Worm (Caenorhabditis elegans): ENCODE measurements around the gene Y75B12B.3.

Gene Y75B12B.3

ce11 chrV:15190903-15191302, 4.8 kb upstream of the Y75B12B.3 start, which contains the start of gene Y75B12B.11 (continued):
- peak; percentile 93 for TF ChIP-seq mcd-1 (GFP tag; IDR thresholded peaks at IDR 0.05)
- peak; percentile 97 for TF ChIP-seq nfyb-1 (GFP tag; IDR thresholded peaks at IDR 0.05)
- TF ChIP-seq pha-4 (tag; optimal IDR thresholded peaks at IDR 0.05) = no peak
- peak; percentile 95 for TF ChIP-seq rcor-1 (GFP tag; IDR thresholded peaks at IDR 0.05)
- peak; percentile 95 for TF ChIP-seq tlf-1 (GFP tag; optimal IDR thresholded peaks at IDR 0.05)
- TF ChIP-seq F37B4.10 (GFP tag; IDR thresholded peaks at IDR 0.05) = peak; percentile 96
- peak; percentile 68 for TF ChIP-seq gei-17 (GFP tag; optimal IDR thresholded peaks at IDR 0.05)
- peak; percentile 88 for TF ChIP-seq madf-3 (GFP tag; IDR thresholded peaks at IDR 0.05)
- TF ChIP-seq lsl-1 (GFP tag; optimal IDR thresholded peaks at IDR 0.05) = peak; percentile 83
- TF ChIP-seq F55B11.4 (tag; optimal IDR thresholded peaks at IDR 0.05; ENCODE audit: borderline replicate concordance, insufficient read depth) = no peak
- TF ChIP-seq F57C9.4 (tag; optimal IDR thresholded peaks at IDR 0.05) = peak; percentile 91
- peak; percentile 88 for TF ChIP-seq B0035.1 (tag; optimal IDR thresholded peaks at IDR 0.05)
- peak; percentile 88 for TF ChIP-seq lin-40 (tag; optimal IDR thresholded peaks at IDR 0.05)
- peak; percentile 94; the same call in 1 of the 2 replicates for TF ChIP-seq bed-1 (GFP tag; IDR thresholded peaks at IDR 0.05)
- peak; percentile 97 for TF ChIP-seq nhr-27 (tag; optimal IDR thresholded peaks at IDR 0.05)
- peak; percentile 97 for TF ChIP-seq cebp-2 (GFP tag; IDR thresholded peaks at IDR 0.05)
- TF ChIP-seq F33H1.4 (GFP tag; IDR thresholded peaks at IDR 0.05) = peak; percentile 62
- peak; percentile 96 for TF ChIP-seq repo-1 (tag; optimal IDR thresholded peaks at IDR 0.05)
- TF ChIP-seq lsy-27 (tag; optimal IDR thresholded peaks at IDR 0.05; ENCODE audit: borderline replicate concordance, insufficient read depth) = peak; percentile 83
- TF ChIP-seq egl-44 (GFP tag; IDR thresholded peaks at IDR 0.05) = peak; percentile 96
- TF ChIP-seq F22D6.2 (tag; optimal IDR thresholded peaks at IDR 0.05) = peak; percentile 82
- peak; percentile 62 for TF ChIP-seq B0019.2 (GFP tag; conservative IDR thresholded peaks at IDR 0.05)
- TF ChIP-seq let-607 (tag; optimal IDR thresholded peaks at IDR 0.05) = peak; percentile 66 to 83
- TF ChIP-seq ztf-3 (GFP tag; optimal IDR thresholded peaks at IDR 0.05) = peak; percentile 46
- peak; percentile 99 for TF ChIP-seq tbp1 (GFP tag; optimal IDR thresholded peaks at IDR 0.05)
- peak; percentile 94 to 96 for TF ChIP-seq rec-8 (tag; optimal IDR thresholded peaks at IDR 0.05)
- TF ChIP-seq sea-2 (GFP tag; IDR thresholded peaks at IDR 0.05) = 0 out of 2 replicates have a peak, but pooled peaks have one; percentile 60
- peak; percentile 85 for TF ChIP-seq hmg-1.2 (GFP tag; IDR thresholded peaks at IDR 0.05)
- TF ChIP-seq D2030.7 (GFP tag; IDR thresholded peaks at IDR 0.05) = peak; percentile 96
- TF ChIP-seq T07F8.4 (tag; optimal IDR thresholded peaks at IDR 0.05) = peak; percentile 91
- TF ChIP-seq hsf-1 (GFP tag; IDR thresholded peaks at IDR 0.05) = peak; percentile 95
- TF ChIP-seq unc-130 (GFP tag; optimal IDR thresholded peaks at IDR 0.05) = peak; percentile 92
- TF ChIP-seq egl-18 (GFP tag; IDR thresholded peaks at IDR 0.05) = peak; percentile 84
- peak; percentile 87 for TF ChIP-seq him-1 (tag; optimal IDR thresholded peaks at IDR 0.05)
- TF ChIP-seq rpc-1 (optimal IDR thresholded peaks at IDR 0.05) = peak; percentile 97
- TF ChIP-seq rpc-1 (tag; optimal IDR thresholded peaks at IDR 0.05) = peak; percentile 97
- peak; percentile 61 for TF ChIP-seq somi-1 (GFP tag; optimal IDR thresholded peaks at IDR 0.05)
- TF ChIP-seq F49E8.2 (tag; optimal IDR thresholded peaks at IDR 0.05; ENCODE audit: insufficient read depth) = peak; percentile 96
- peak; percentile 96 for TF ChIP-seq ceh-58 (GFP tag; IDR thresholded peaks at IDR 0.05)
- peak; percentile 98 for TF ChIP-seq nhr-90 (tag; optimal IDR thresholded peaks at IDR 0.05)
- peak; percentile 87 for TF ChIP-seq Y53F4B.3 (GFP tag; IDR thresholded peaks at IDR 0.05)
- TF ChIP-seq snpc-1.1 (tag; optimal IDR thresholded peaks at IDR 0.05; ENCODE audit: insufficient read depth) = peak; percentile 81
- no peak for TF ChIP-seq ccch-3 (GFP tag; optimal IDR thresholded peaks at IDR 0.05)
- no peak for TF ChIP-seq sdz-38 (tag; optimal IDR thresholded peaks at IDR 0.05)
- TF ChIP-seq C17E4.6 (GFP tag; IDR thresholded peaks at IDR 0.05) = peak; percentile 86
- peak; percentile 90 for TF ChIP-seq ZK185.1 (tag; optimal IDR thresholded peaks at IDR 0.05; ENCODE audit: poor library complexity, severe bottlenecking)
- TF ChIP-seq mes-4 (tag; optimal IDR thresholded peaks at IDR 0.05) = peak; percentile 95
- peak; percentile 86 for TF ChIP-seq F57A8.1 (GFP tag; optimal IDR thresholded peaks at IDR 0.05)
